Fruit fly (Drosophila melanogaster) whole organism, embryonic: Measurements from ENCODE around the gene Mgat4b.

Experiments
- Awh ChIP-seq: fragments of 200-800 bp; sonication (Bioruptor generic); IDR thresholded peaks from 2 replicates; pipeline ENCODE4, ENCODE4 v1.3.6; 2022; ENCODE audit warnings: missing biosample characterization, missing genetic modification characterization
- Bgb ChIP-seq: fragments of 200-800 bp; sonication (Bioruptor generic); IDR thresholded peaks from 2 replicates; pipeline ENCODE4 v1.3.6; 2022; ENCODE audit warnings: missing biosample characterization, missing genetic modification characterization; ENCODE audit not compliant: partially characterized antibody
- CG10321 ChIP-seq: fragments of 200-800 bp; sonication (Bioruptor generic); IDR thresholded peaks from 2 replicates; pipeline ENCODE4 v1.3.6; 2022; ENCODE audit warnings: missing biosample characterization, missing genetic modification characterization
- CG10543 ChIP-seq: fragments of 200-800 bp; sonication (Bioruptor generic); optimal IDR thresholded peaks from 3 replicates; lab custom pipeline; 2017; ENCODE audit warnings: missing biosample characterization, mild to moderate bottlenecking, missing genetic modification characterization, moderate library complexity
- CG13287 ChIP-seq: fragments of 200-800 bp; sonication (Bioruptor generic); IDR thresholded peaks from 2 replicates; pipeline ENCODE4 v1.3.6; 2022; ENCODE audit warnings: missing biosample characterization, missing genetic modification characterization; ENCODE audit not compliant: partially characterized antibody
- CG14014 ChIP-seq: fragments of 200-800 bp; sonication (Bioruptor generic); IDR thresholded peaks from 2 replicates; pipeline ENCODE4 v1.3.6; 2022; ENCODE audit warnings: missing biosample characterization, missing genetic modification characterization
- CG14710 ChIP-seq: fragments of 200-800 bp; sonication (Bioruptor generic); optimal IDR thresholded peaks from 3 replicates; lab custom pipeline; 2019; ENCODE audit warnings: missing biosample characterization, mild to moderate bottlenecking, missing genetic modification characterization, moderate library complexity
- CG1529 ChIP-seq: fragments of 200-800 bp; sonication (Bioruptor generic); optimal IDR thresholded peaks from 3 replicates; lab custom pipeline; 2018; ENCODE audit warnings: missing biosample characterization, missing genetic modification characterization
- CG15696 ChIP-seq: fragments of 200-800 bp; sonication (Bioruptor generic); optimal IDR thresholded peaks from 2 replicates; lab custom pipeline; 2019; ENCODE audit warnings: missing biosample characterization, mild to moderate bottlenecking, missing genetic modification characterization, moderate library complexity
- CG17829 ChIP-seq: fragments of 200-800 bp; optimal IDR thresholded peaks from 2 replicates; lab custom pipeline; 2019; ENCODE audit warnings: missing biosample characterization, mild to moderate bottlenecking, missing genetic modification characterization, moderate library complexity
- CG17912 ChIP-seq: fragments of 200-800 bp; sonication (Bioruptor generic); optimal IDR thresholded peaks from 2 replicates; lab custom pipeline; 2018; ENCODE audit warnings: missing biosample characterization, mild to moderate bottlenecking, missing genetic modification characterization
- CG18262 ChIP-seq: fragments of 200-800 bp; optimal IDR thresholded peaks from 3 replicates; lab custom pipeline; 2019; ENCODE audit warnings: missing biosample characterization, mild to moderate bottlenecking, missing genetic modification characterization, moderate library complexity
- CG30403 ChIP-seq: fragments of 200-800 bp; sonication (Bioruptor generic); optimal IDR thresholded peaks from 3 replicates; lab custom pipeline; 2016; ENCODE audit warnings: missing biosample characterization, missing genetic modification characterization
- CG4820 ChIP-seq: fragments of 200-800 bp; sonication (Bioruptor generic); optimal IDR thresholded peaks from 3 replicates; lab custom pipeline; 2016; ENCODE audit warnings: missing biosample characterization, missing genetic modification characterization
- CG6765 ChIP-seq: fragments of 200-800 bp; sonication (Bioruptor generic); optimal IDR thresholded peaks from 3 replicates; lab custom pipeline; 2017; ENCODE audit warnings: missing biosample characterization, mild to moderate bottlenecking, missing genetic modification characterization
- CG7271 ChIP-seq: fragments of 200-800 bp; sonication (Bioruptor generic); optimal IDR thresholded peaks from 2 replicates; lab custom pipeline; 2018; ENCODE audit warnings: missing biosample characterization, mild to moderate bottlenecking, missing genetic modification characterization, moderate library complexity
- CG7745 ChIP-seq: fragments of 200-800 bp; sonication (Bioruptor generic); optimal IDR thresholded peaks from 2 replicates; lab custom pipeline; 2018; ENCODE audit warnings: missing biosample characterization, mild to moderate bottlenecking, missing genetic modification characterization, moderate library complexity
- CG7928 ChIP-seq: fragments of 200-800 bp; sonication (Bioruptor generic); optimal IDR thresholded peaks from 2 replicates; lab custom pipeline; 2017; ENCODE audit warnings: missing biosample characterization, mild to moderate bottlenecking, missing genetic modification characterization
- CG8359 ChIP-seq: fragments of 200-800 bp; sonication (Bioruptor generic); optimal IDR thresholded peaks from 2 replicates; lab custom pipeline; 2017; ENCODE audit warnings: missing biosample characterization, mild to moderate bottlenecking, missing genetic modification characterization, borderline replicate concordance
- CG9727 ChIP-seq: fragments of 200-800 bp; sonication (Bioruptor generic); optimal IDR thresholded peaks from 3 replicates; lab custom pipeline; 2017; ENCODE audit warnings: missing biosample characterization, mild to moderate bottlenecking, missing genetic modification characterization
- D ChIP-seq, 2 experiments: fragments of 200-800 bp in 1 of 2; fragments of >200 bp in 1 of 2; sonication (Bioruptor generic) in 1 of 2; optimal IDR thresholded peaks; 2 replicates in 1 of 2; 3 replicates in 1 of 2; lab custom pipeline; 2017; ENCODE audit warnings: mild to moderate bottlenecking in 1 of 2, missing biosample characterization in 1 of 2, missing genetic modification characterization in 1 of 2, missing genetic modification reagents in 1 of 2
- Doc2 ChIP-seq: fragments of 200-800 bp; sonication (Bioruptor generic); IDR thresholded peaks from 2 replicates; pipeline ENCODE4 v1.3.6; 2022; ENCODE audit warnings: missing biosample characterization, missing genetic modification characterization
- Eip74EF ChIP-seq, 2 experiments: fragments of 200-800 bp in 1 of 2; fragments of >200 bp in 1 of 2; sonication (Bioruptor generic) in 1 of 2; optimal IDR thresholded peaks; 2 replicates each; lab custom pipeline; 2017 to 2019; ENCODE audit warnings: missing biosample characterization in 2 of 2, missing genetic modification characterization in 2 of 2, mild to moderate bottlenecking in 1 of 2, moderate library complexity in 1 of 2
- Gug ChIP-seq: fragments of 200-800 bp; sonication (Bioruptor generic); IDR thresholded peaks from 4 replicates; pipeline ENCODE4 v1.3.6; 2022; ENCODE audit warnings: missing biosample characterization, missing genetic modification characterization
- HmgZ ChIP-seq: fragments of 200-800 bp; sonication (Bioruptor generic); optimal IDR thresholded peaks from 2 replicates; lab custom pipeline; 2018; ENCODE audit warnings: missing biosample characterization, mild to moderate bottlenecking, missing genetic modification characterization
- Hr51 ChIP-seq, 2 experiments: fragments of 200-800 bp; sonication (Bioruptor generic); optimal IDR thresholded peaks; 2 replicates in 1 of 2; 3 replicates in 1 of 2; lab custom pipeline; 2016 to 2018; ENCODE audit warnings: missing biosample characterization in 2 of 2, missing genetic modification characterization in 2 of 2, mild to moderate bottlenecking in 1 of 2, moderate library complexity in 1 of 2
- Lpt ChIP-seq: fragments of >200 bp; optimal IDR thresholded peaks from 2 replicates; lab custom pipeline; 2018; ENCODE audit warnings: missing biosample characterization, missing genetic modification characterization
- MESR4 ChIP-seq: fragments of 200-800 bp; sonication (Bioruptor generic); optimal IDR thresholded peaks from 2 replicates; lab custom pipeline; 2018; ENCODE audit warnings: missing biosample characterization, mild to moderate bottlenecking, missing genetic modification characterization, moderate library complexity
- NK7.1 ChIP-seq: fragments of 200-800 bp; sonication (Bioruptor generic); optimal IDR thresholded peaks from 3 replicates; lab custom pipeline; 2016; ENCODE audit warnings: missing biosample characterization, missing genetic modification characterization
- Opbp ChIP-seq: fragments of 200-800 bp; sonication (Bioruptor generic); IDR thresholded peaks from 3 replicates; pipeline ENCODE4 v1.3.6; 2022; ENCODE audit warnings: missing biosample characterization, missing genetic modification characterization; ENCODE audit not compliant: partially characterized antibody
- PHDP ChIP-seq: fragments of 200-800 bp; sonication (Bioruptor generic); optimal IDR thresholded peaks from 3 replicates; lab custom pipeline; 2018; ENCODE audit warnings: missing biosample characterization, mild to moderate bottlenecking, missing genetic modification characterization, moderate library complexity
- bowl ChIP-seq: fragments of 200-800 bp; sonication (Bioruptor generic); IDR thresholded peaks from 2 replicates; pipeline ENCODE4 v1.3.6; 2022; ENCODE audit warnings: missing biosample characterization, missing genetic modification characterization
- cg ChIP-seq: fragments of 200-800 bp; sonication (Bioruptor generic); optimal IDR thresholded peaks from 3 replicates; lab custom pipeline; 2019; ENCODE audit warnings: missing biosample characterization, mild to moderate bottlenecking, missing genetic modification characterization, moderate library complexity
- crol ChIP-seq: fragments of 200-800 bp; sonication (Bioruptor generic); IDR thresholded peaks from 2 replicates; pipeline ENCODE4 v1.3.6; 2022; ENCODE audit warnings: missing biosample characterization, missing genetic modification characterization
- dm ChIP-seq: fragments of 200-800 bp; sonication (Bioruptor generic); optimal IDR thresholded peaks from 3 replicates; lab custom pipeline; 2016; ENCODE audit warnings: missing biosample characterization, missing genetic modification characterization
- dpn ChIP-seq, 2 experiments: fragments of 200-800 bp; sonication (Bioruptor generic); optimal IDR thresholded peaks; 3 replicates each; lab custom pipeline; 2016; ENCODE audit warnings: missing biosample characterization in 2 of 2, missing genetic modification characterization in 2 of 2
- ham ChIP-seq: fragments of 200-800 bp; sonication (Bioruptor generic); IDR thresholded peaks from 2 replicates; pipeline ENCODE4 v1.3.6; 2022; ENCODE audit warnings: missing biosample characterization, missing genetic modification characterization
- oc ChIP-seq: fragments of 200-800 bp; sonication (Bioruptor generic); optimal IDR thresholded peaks from 2 replicates; lab custom pipeline; 2018; ENCODE audit warnings: missing biosample characterization, mild to moderate bottlenecking, missing genetic modification characterization, moderate library complexity
- otp ChIP-seq: fragments of 200-800 bp; sonication (Bioruptor generic); IDR thresholded peaks from 3 replicates; pipeline ENCODE4, ENCODE4 v1.3.6; 2022; ENCODE audit warnings: missing biosample characterization, missing genetic modification characterization
- pho ChIP-seq: fragments of 200-800 bp; sonication (Bioruptor generic); optimal IDR thresholded peaks from 2 replicates; lab custom pipeline; 2016; ENCODE audit warnings: missing biosample characterization, missing genetic modification characterization
- phol ChIP-seq: fragments of 200-800 bp; sonication (Bioruptor generic); optimal IDR thresholded peaks from 3 replicates; lab custom pipeline; 2018; ENCODE audit warnings: missing biosample characterization, mild to moderate bottlenecking, missing genetic modification characterization, moderate library complexity
- pum ChIP-seq: fragments of 200-800 bp; sonication (Bioruptor generic); optimal IDR thresholded peaks from 2 replicates; lab custom pipeline; 2016; ENCODE audit warnings: missing biosample characterization, missing genetic modification characterization
- ranshi ChIP-seq: fragments of 200-800 bp; sonication (Bioruptor generic); IDR thresholded peaks from 2 replicates; pipeline ENCODE4 v1.3.6; 2022; ENCODE audit warnings: missing biosample characterization, missing genetic modification characterization
- row ChIP-seq: fragments of 200-800 bp; sonication (Bioruptor generic); IDR thresholded peaks from 3 replicates; pipeline ENCODE4 v1.3.6; 2022; ENCODE audit warnings: missing biosample characterization, missing genetic modification characterization
- sima ChIP-seq: fragments of 200-800 bp; sonication (Bioruptor generic); optimal IDR thresholded peaks from 2 replicates; lab custom pipeline; 2016; ENCODE audit warnings: missing biosample characterization, missing genetic modification characterization
- sqz ChIP-seq: fragments of 200-800 bp; sonication (Bioruptor generic); optimal IDR thresholded peaks from 3 replicates; lab custom pipeline; 2018; ENCODE audit warnings: missing biosample characterization, mild to moderate bottlenecking, missing genetic modification characterization
- wek ChIP-seq: fragments of 200-800 bp; sonication (Bioruptor generic); optimal IDR thresholded peaks from 3 replicates; lab custom pipeline; 2018; ENCODE audit warnings: missing biosample characterization, mild to moderate bottlenecking, missing genetic modification characterization, moderate library complexity

The Mgat4b gene

DNA sequence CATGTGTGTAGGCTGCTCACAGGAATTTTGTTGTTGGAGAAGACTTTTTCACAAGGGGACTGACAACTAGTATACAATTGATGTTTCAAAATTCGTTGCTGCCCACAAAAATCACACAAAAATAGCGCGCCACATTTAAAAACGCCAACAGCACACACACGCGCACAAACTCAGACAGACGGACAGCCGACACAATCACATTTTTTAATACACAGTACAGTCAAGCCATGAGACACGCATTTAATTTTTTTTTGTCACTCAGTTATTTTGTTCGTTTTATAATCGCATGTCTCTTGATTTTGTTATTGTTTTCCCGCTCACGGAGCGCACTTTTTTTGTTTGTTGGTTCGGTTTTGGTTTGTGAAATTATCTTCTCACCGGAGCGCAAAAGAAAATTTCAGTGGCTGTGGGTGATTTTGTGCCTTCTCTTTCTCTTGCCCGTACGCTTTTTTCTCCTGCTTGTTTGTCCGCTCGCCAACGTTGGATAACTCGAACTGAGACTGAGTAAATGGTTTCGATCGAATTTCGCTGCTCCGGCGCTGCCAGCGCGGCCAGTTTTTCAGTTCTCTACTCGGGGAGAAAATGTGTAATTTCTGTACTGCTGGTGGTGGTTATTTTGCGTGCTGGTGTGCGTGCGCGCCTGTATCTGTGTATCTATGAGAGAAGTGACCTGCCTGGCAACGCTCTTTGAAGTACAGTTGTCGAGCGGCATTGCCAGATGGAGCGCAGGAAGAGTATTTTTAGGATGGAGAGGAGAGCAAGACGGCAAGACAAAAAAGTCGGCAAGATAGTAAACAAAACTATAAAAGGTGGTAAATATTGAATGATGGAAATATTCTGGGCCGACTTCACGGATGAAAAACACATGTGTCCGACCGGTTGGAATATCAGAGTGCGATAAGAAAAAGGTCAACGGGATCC lies 11.4 kb downstream of the Mgat4b start, which contains the start of gene CG42507 (continued):
- no peak for TF ChIP-seq Opbp (GFP tag; lab: Robert Waterston, UW)
- peak; percentile 25 for TF ChIP-seq CG1529 (GFP tag; lab: Kevin White, UChicago)
- peak; percentile 49 for TF ChIP-seq PHDP
- TF ChIP-seq CG18262 (tag; lab: Kevin White, UChicago) = no peak
- peak; percentile 2 for TF ChIP-seq pho (GFP tag; lab: Kevin White, UChicago)
- no peak for TF ChIP-seq CG4820
- TF ChIP-seq CG30403 (GFP tag; lab: Kevin White, UChicago) = no peak
- TF ChIP-seq CG9727 = peak; percentile 47
- no peak for TF ChIP-seq Lpt (GFP tag; lab: Kevin White, UChicago)
- peak; percentile 87 for TF ChIP-seq CG10543 (GFP tag; lab: Kevin White, UChicago)
- no peak for TF ChIP-seq sima (GFP tag; lab: Kevin White, UChicago)
- peak; percentile 33 for TF ChIP-seq dm
- TF ChIP-seq CG17829 = peak; percentile 25
- TF ChIP-seq MESR4 (GFP tag; lab: Kevin White, UChicago) = peak; percentile 3
- no peak for TF ChIP-seq CG7928 (GFP tag; lab: Kevin White, UChicago)
- peak; percentile 47 for TF ChIP-seq row (GFP tag; lab: Robert Waterston, UW)
- 0 out of 2 replicates have a peak, but pooled peaks have one; percentile 21 for TF ChIP-seq Bgb
- TF ChIP-seq bowl (GFP tag; lab: Robert Waterston, UW) = no peak
- peak; percentile 85 for TF ChIP-seq crol (GFP tag; lab: Robert Waterston, UW)
- no peak for TF ChIP-seq phol
- no peak for TF ChIP-seq Awh (GFP tag; lab: Robert Waterston, UW)
- peak; percentile 65 for TF ChIP-seq CG15696 (tag; lab: Kevin White, UChicago)
- TF ChIP-seq pum = no peak
- peak; percentile 11 for TF ChIP-seq CG14710 (tag; lab: Kevin White, UChicago)
- TF ChIP-seq Gug = no peak
- peak; percentile 9 for TF ChIP-seq HmgZ (tag; lab: Kevin White, UChicago)
- peak; percentile 90 for TF ChIP-seq cg (GFP tag; lab: Kevin White, UChicago)
- TF ChIP-seq ranshi (GFP tag; lab: Robert Waterston, UW) = peak; percentile 19; the same call in 1 of the 2 replicates
- peak; percentile 54 for TF ChIP-seq CG13287 (GFP tag; lab: Robert Waterston, UW)
- peak; percentile 20 for TF ChIP-seq CG8359 (GFP tag; lab: Kevin White, UChicago)
- TF ChIP-seq sqz = peak; percentile 51
- TF ChIP-seq CG7271 (tag; lab: Kevin White, UChicago) = peak; percentile 33
- TF ChIP-seq dpn (GFP tag; optimal IDR thresholded peaks at IDR 0.05; lab: Kevin White, UChicago) = peak in 1 of 2 experiments; percentile 15
- peak in 1 of 2 experiments; percentile 35 for TF ChIP-seq Eip74EF (GFP tag; optimal IDR thresholded peaks at IDR 0.05; lab: Kevin White, UChicago)
- TF ChIP-seq oc = peak; percentile 15
- no peak for TF ChIP-seq Doc2
- TF ChIP-seq CG17912 (GFP tag; lab: Kevin White, UChicago) = peak; percentile 61
- peak; percentile 54; the same call in 1 of the 2 replicates for TF ChIP-seq CG14014
- no peak for TF ChIP-seq CG10321 (GFP tag; lab: Robert Waterston, UW)
- no peak for TF ChIP-seq NK7.1 (GFP tag; lab: Kevin White, UChicago)
- TF ChIP-seq CG6765 (GFP tag; lab: Kevin White, UChicago) = peak; percentile 48
- peak; percentile 32 for TF ChIP-seq CG7745 (tag; lab: Kevin White, UChicago)
- no peak for TF ChIP-seq D (optimal IDR thresholded peaks at IDR 0.05; lab: Kevin White, UChicago)
- TF ChIP-seq D (GFP tag; optimal IDR thresholded peaks at IDR 0.05; lab: Kevin White, UChicago) = no peak
- TF ChIP-seq ham (GFP tag; lab: Robert Waterston, UW) = no peak
- TF ChIP-seq wek (GFP tag; lab: Kevin White, UChicago) = peak; percentile 55
- peak; percentile 52; the same call in 1 of the 3 replicates for TF ChIP-seq otp (GFP tag; lab: Robert Waterston, UW)
- no peak for TF ChIP-seq Hr51 (GFP tag; optimal IDR thresholded peaks at IDR 0.05; lab: Kevin White, UChicago)
